Worm (Caenorhabditis elegans): ENCODE measurements around the gene xnd-1.

Gene xnd-1

ce11 chrIII:5604080-5604479, at the start of gene xnd-1:
Gene xnd-1, plus strand, starts transcription at chrIII:5604460.
- TF ChIP-seq madf-8 (GFP tag; conservative IDR thresholded peaks at IDR 0.05) (0 out of 2 replicates have a peak, but pooled peaks have one; percentile 36), chd-7 (tag; optimal IDR thresholded peaks at IDR 0.05) (no peak), B0019.2 (GFP tag; conservative IDR thresholded peaks at IDR 0.05) (peak; percentile 54; the same call in 1 of the 2 replicates), mel-28 (tag; optimal IDR thresholded peaks at IDR 0.05; ENCODE audit: borderline replicate concordance) (no peak), F49E8.2 (tag; optimal IDR thresholded peaks at IDR 0.05; ENCODE audit: insufficient read depth) (peak; percentile 48), atf-7 (tag; optimal IDR thresholded peaks at IDR 0.05) (no peak), efl-1 (GFP tag; optimal IDR thresholded peaks at IDR 0.05) (peak; percentile 41), lsl-1 (GFP tag; optimal IDR thresholded peaks at IDR 0.05) (peak; percentile 95), dpl-1 (GFP tag; optimal IDR thresholded peaks at IDR 0.05) (peak; percentile 19), ceh-91 (GFP tag; IDR thresholded peaks at IDR 0.05) (peak; percentile 52), F57A8.1 (GFP tag; optimal IDR thresholded peaks at IDR 0.05) (no peak), snpc-1.3 (tag; optimal IDR thresholded peaks at IDR 0.05; ENCODE audit: insufficient read depth) (peak; percentile 57), lin-54 (GFP tag; optimal IDR thresholded peaks at IDR 0.05) (peak; percentile 46), egrh-3 (GFP tag; IDR thresholded peaks at IDR 0.05) (no peak), F33H1.4 (GFP tag; IDR thresholded peaks at IDR 0.05) (peak; percentile 82), madf-6 (GFP tag; IDR thresholded peaks at IDR 0.05) (peak; percentile 69), F23B12.7 (tag; optimal IDR thresholded peaks at IDR 0.05; ENCODE audit: insufficient read depth) (no peak), ZK185.1 (tag; optimal IDR thresholded peaks at IDR 0.05; ENCODE audit: poor library complexity, severe bottlenecking) (no peak), D2030.7 (GFP tag; IDR thresholded peaks at IDR 0.05) (peak; percentile 43; the same call in 1 of the 2 replicates)

ce11 chrIII:5554884-5555500, 49.3 kb upstream of the xnd-1 start, which contains the start of the genes nmad-1 and hach-1:
Gene nmad-1, minus strand, starts transcription at chrIII:5554934.
Gene hach-1, plus strand, starts transcription at chrIII:5555450.
- TF ChIP-seq hmg-20 (GFP tag; IDR thresholded peaks at IDR 0.05): no peak
- TF ChIP-seq rec-8 (tag; optimal IDR thresholded peaks at IDR 0.05): peak; percentile 28 to 45
- TF ChIP-seq K11D2.4 (GFP tag; IDR thresholded peaks at IDR 0.05): no peak
- no peak for TF ChIP-seq ceh-91 (GFP tag; IDR thresholded peaks at IDR 0.05)
- peak; percentile 5 for TF ChIP-seq him-1 (tag; optimal IDR thresholded peaks at IDR 0.05)
- TF ChIP-seq B0035.1 (tag; optimal IDR thresholded peaks at IDR 0.05): no peak
- no peak for TF ChIP-seq dpff-1 (tag; optimal IDR thresholded peaks at IDR 0.05)
- TF ChIP-seq nhr-120 (GFP tag; IDR thresholded peaks at IDR 0.05): no peak
- no peak for TF ChIP-seq F55B11.4 (tag; optimal IDR thresholded peaks at IDR 0.05; ENCODE audit: borderline replicate concordance, insufficient read depth)
- no peak for TF ChIP-seq attf-6 (GFP tag; IDR thresholded peaks at IDR 0.05)
- TF ChIP-seq ceh-40 (GFP tag; IDR thresholded peaks at IDR 0.05): no peak
- no peak for TF ChIP-seq egl-18 (GFP tag; IDR thresholded peaks at IDR 0.05)
- peak; percentile 19 for TF ChIP-seq F10E7.11 (tag; optimal IDR thresholded peaks at IDR 0.05)
- peak; percentile 61 for TF ChIP-seq ceh-27 (GFP tag; optimal IDR thresholded peaks at IDR 0.05)
- peak; percentile 62 for TF ChIP-seq F33H1.4 (GFP tag; IDR thresholded peaks at IDR 0.05)
- no peak for TF ChIP-seq dpl-1 (GFP tag; optimal IDR thresholded peaks at IDR 0.05)
- no peak for TF ChIP-seq hlh-12 (tag; optimal IDR thresholded peaks at IDR 0.05)
- peak; percentile 58 for TF ChIP-seq hmg-1.2 (GFP tag; IDR thresholded peaks at IDR 0.05)
- TF ChIP-seq ets-4 (GFP tag; optimal IDR thresholded peaks at IDR 0.05): no peak
- TF ChIP-seq egl-44 (GFP tag; IDR thresholded peaks at IDR 0.05): peak; percentile 57; the same call in 1 of the 2 replicates
- TF ChIP-seq B0019.2 (GFP tag; conservative IDR thresholded peaks at IDR 0.05): no peak
- TF ChIP-seq lin-40 (tag; optimal IDR thresholded peaks at IDR 0.05): peak; percentile 77
- no peak for TF ChIP-seq unc-62 (GFP tag; optimal IDR thresholded peaks at IDR 0.05)
- no peak for TF ChIP-seq ztf-6 (GFP tag; IDR thresholded peaks at IDR 0.05)
- no peak for TF ChIP-seq nfya-1 (tag; optimal IDR thresholded peaks at IDR 0.05; ENCODE audit: borderline replicate concordance, insufficient read depth)
- TF ChIP-seq Y53G8AR.9 (GFP tag; conservative IDR thresholded peaks at IDR 0.05): no peak
- TF ChIP-seq D2030.7 (GFP tag; IDR thresholded peaks at IDR 0.05): peak; percentile 64; the same call in 1 of the 2 replicates
- TF ChIP-seq aptf-3 (GFP tag; IDR thresholded peaks at IDR 0.05): no peak
- peak; percentile 93 for TF ChIP-seq snpc-1.3 (tag; optimal IDR thresholded peaks at IDR 0.05; ENCODE audit: insufficient read depth)
- TF ChIP-seq nfya-2 (GFP tag; IDR thresholded peaks at IDR 0.05): no peak
- TF ChIP-seq ama-1 (optimal IDR thresholded peaks at IDR 0.05): no peak
- TF ChIP-seq ama-1 (GFP tag; optimal IDR thresholded peaks at IDR 0.05): peak in 1 of 2 experiments; percentile 31
